Worm (Caenorhabditis elegans) whole organism, L1 larva: ENCODE measurements around the gene C23H4.8.

Experiments
- elt-3 ChIP-seq, 6 experiments: fragments of 150-350 bp in 1 of 6; sonication (generic microtip); optimal IDR thresholded peaks; 2 replicates each; lab custom pipeline; 2017 to 2018; ENCODE audit warnings: missing biosample characterization in 6 of 6, missing genetic modification characterization in 6 of 6, inconsistent platforms in 1 of 6
- hlh-4 ChIP-seq: sonication (generic microtip); optimal IDR thresholded peaks from 2 replicates; lab custom pipeline; 2016; ENCODE audit warnings: mild to moderate bottlenecking, missing genetic modification characterization, missing compliant biosample characterization
- lin-39 ChIP-seq: fragments of 150-350 bp; optimal IDR thresholded peaks from 2 replicates; lab custom pipeline; 2014; ENCODE audit warnings: missing biosample characterization, missing genetic modification reagents, missing genetic modification characterization
- mdl-1 ChIP-seq, 2 experiments: fragments of 150-350 bp; optimal IDR thresholded peaks; 2 replicates each; lab custom pipeline; 2014 to 2017; ENCODE audit warnings: missing biosample characterization in 2 of 2, missing genetic modification characterization in 2 of 2, inconsistent platforms in 1 of 2
- mep-1 ChIP-seq: fragments of 150-350 bp; optimal IDR thresholded peaks from 2 replicates; lab custom pipeline; 2014; ENCODE audit warnings: missing biosample characterization, missing genetic modification characterization
- skn-1 ChIP-seq: fragments of 150-350 bp; optimal IDR thresholded peaks from 2 replicates; lab custom pipeline; 2014; ENCODE audit warnings: missing biosample characterization, missing genetic modification characterization
- snpc-4 ChIP-seq: fragments of 150-350 bp; optimal IDR thresholded peaks from 2 replicates; lab custom pipeline; 2014; ENCODE audit warnings: missing biosample characterization, missing genetic modification characterization
- unc-62 ChIP-seq: fragments of 150-350 bp; optimal IDR thresholded peaks from 2 replicates; lab custom pipeline; 2014; ENCODE audit warnings: missing biosample characterization, missing genetic modification reagents, missing genetic modification characterization
- zag-1 ChIP-seq: fragments of 150-350 bp; optimal IDR thresholded peaks from 2 replicates; lab custom pipeline; 2014; ENCODE audit warnings: missing biosample characterization, missing genetic modification characterization

- TF ChIP-seq mdl-1 (tag; optimal IDR thresholded peaks at IDR 0.05; lab: Kevin White, UChicago): no peak
- no peak for TF ChIP-seq mep-1 (tag; lab: Kevin White, UChicago)
- no peak for TF ChIP-seq skn-1 (tag; lab: Kevin White, UChicago)
- TF ChIP-seq lin-39 (tag; lab: Kevin White, UChicago): no peak
- TF ChIP-seq zag-1 (tag; lab: Kevin White, UChicago): no peak
- TF ChIP-seq unc-62 (GFP tag; lab: Kevin White, UChicago): no peak
- no peak for TF ChIP-seq snpc-4 (tag; lab: Kevin White, UChicago)
- no peak for TF ChIP-seq hlh-4 (tag; lab: Kevin White, UChicago)
- TF ChIP-seq elt-3 (tag; optimal IDR thresholded peaks at IDR 0.05; lab: Kevin White, UChicago): no peak
These were observed 24.4 kb downstream of the C23H4.8 start, which contains the start of gene cest-3 for ce11 chrX:12241457-12241856.
